Worm (Caenorhabditis elegans): ENCODE measurements around the gene F49E8.7.
A peak's percentile ranks its signal among the peaks of the same experiment; 100 is the strongest.

F49E8.7 gene

ce11 chrIV:7573944-7574343 lies 17.8 kb upstream of the F49E8.7 start (continued):
- peak; percentile 92 for TF ChIP-seq nfyb-1 (GFP tag; IDR thresholded peaks at IDR 0.05)
- TF ChIP-seq T26A5.8 (tag; optimal IDR thresholded peaks at IDR 0.05) = peak; percentile 93
- TF ChIP-seq F22D6.2 (tag; optimal IDR thresholded peaks at IDR 0.05) = peak; percentile 67
- TF ChIP-seq ztf-3 (GFP tag; optimal IDR thresholded peaks at IDR 0.05) = peak; percentile 70
- TF ChIP-seq T07F8.4 (tag; optimal IDR thresholded peaks at IDR 0.05) = peak; percentile 87
- 0 out of 2 replicates have a peak, but pooled peaks have one; percentile 26 for TF ChIP-seq K11D2.4 (GFP tag; IDR thresholded peaks at IDR 0.05)
- TF ChIP-seq D2030.7 (GFP tag; IDR thresholded peaks at IDR 0.05) = peak; percentile 87
- TF ChIP-seq ets-4 (GFP tag; optimal IDR thresholded peaks at IDR 0.05) = peak; percentile 88
- peak; percentile 85; the same call in 1 of the 2 replicates for TF ChIP-seq cebp-2 (GFP tag; IDR thresholded peaks at IDR 0.05)
- TF ChIP-seq ekl-4 (GFP tag; IDR thresholded peaks at IDR 0.05) = peak; percentile 88
- TF ChIP-seq aptf-2 (GFP tag; conservative IDR thresholded peaks at IDR 0.05) = 0 out of 2 replicates have a peak, but pooled peaks have one; percentile 66
- TF ChIP-seq hlh-26 (GFP tag; conservative IDR thresholded peaks at IDR 0.05) = 0 out of 2 replicates have a peak, but pooled peaks have one; percentile 47
- peak; percentile 95 for TF ChIP-seq B0261.1 (tag; optimal IDR thresholded peaks at IDR 0.05)
- TF ChIP-seq lin-54 (GFP tag; optimal IDR thresholded peaks at IDR 0.05) = peak; percentile 85
- peak; percentile 50; the same call in 1 of the 2 replicates for TF ChIP-seq egrh-3 (GFP tag; IDR thresholded peaks at IDR 0.05)
- peak; percentile 75 for TF ChIP-seq ccch-3 (GFP tag; optimal IDR thresholded peaks at IDR 0.05)
- TF ChIP-seq B0336.3 (GFP tag; IDR thresholded peaks at IDR 0.05) = no peak; the same call in none of the 2 replicates
- TF ChIP-seq tbx-9 (tag; optimal IDR thresholded peaks at IDR 0.05; ENCODE audit: borderline replicate concordance) = no peak
- TF ChIP-seq hsf-1 (GFP tag; IDR thresholded peaks at IDR 0.05) = peak; percentile 71
- TF ChIP-seq lsy-27 (tag; optimal IDR thresholded peaks at IDR 0.05; ENCODE audit: borderline replicate concordance, insufficient read depth) = peak; percentile 90
- TF ChIP-seq C17E4.6 (GFP tag; IDR thresholded peaks at IDR 0.05) = 0 out of 2 replicates have a peak, but pooled peaks have one; percentile 50
- TF ChIP-seq F49E8.2 (tag; optimal IDR thresholded peaks at IDR 0.05; ENCODE audit: insufficient read depth) = peak; percentile 94
- no peak for TF ChIP-seq ama-1 (optimal IDR thresholded peaks at IDR 0.05)
- TF ChIP-seq ama-1 (GFP tag; optimal IDR thresholded peaks at IDR 0.05) = peak; percentile 81 to 96
- no peak for TF ChIP-seq F55B11.4 (tag; optimal IDR thresholded peaks at IDR 0.05; ENCODE audit: borderline replicate concordance, insufficient read depth)
- peak; percentile 88 for TF ChIP-seq pbrm-1 (GFP tag; IDR thresholded peaks at IDR 0.05)
- TF ChIP-seq lin-26 (GFP tag; IDR thresholded peaks at IDR 0.05) = peak; percentile 99
- peak; percentile 97 for TF ChIP-seq ztf-25 (GFP tag; IDR thresholded peaks at IDR 0.05)
- peak; percentile 62; the same call in 1 of the 2 replicates for TF ChIP-seq Y95B8A.8 (GFP tag; IDR thresholded peaks at IDR 0.05)
- TF ChIP-seq snpc-4 (GFP tag; optimal IDR thresholded peaks at IDR 0.05) = peak; percentile 88
- TF ChIP-seq snpc-4 (tag; optimal IDR thresholded peaks at IDR 0.05) = peak; percentile 43 to 86 (median 78)
- TF ChIP-seq lsl-1 (GFP tag; optimal IDR thresholded peaks at IDR 0.05) = peak; percentile 69
- TF ChIP-seq madf-6 (GFP tag; IDR thresholded peaks at IDR 0.05) = no peak
- peak; percentile 84 for TF ChIP-seq atf-7 (tag; optimal IDR thresholded peaks at IDR 0.05)
- TF ChIP-seq F52B5.7 (tag; optimal IDR thresholded peaks at IDR 0.05) = peak; percentile 96
- TF ChIP-seq madf-8 (GFP tag; conservative IDR thresholded peaks at IDR 0.05) = peak; percentile 26; the same call in 1 of the 2 replicates
- TF ChIP-seq bed-1 (GFP tag; IDR thresholded peaks at IDR 0.05) = 0 out of 2 replicates have a peak, but pooled peaks have one; percentile 22
- peak; percentile 79 for TF ChIP-seq attf-6 (GFP tag; IDR thresholded peaks at IDR 0.05)
- TF ChIP-seq nhr-80 (tag; optimal IDR thresholded peaks at IDR 0.05) = peak; percentile 45
- 0 out of 2 replicates have a peak, but pooled peaks have one; percentile 73 for TF ChIP-seq nhr-120 (GFP tag; IDR thresholded peaks at IDR 0.05)
- TF ChIP-seq F37B4.10 (GFP tag; IDR thresholded peaks at IDR 0.05) = 0 out of 2 replicates have a peak, but pooled peaks have one; percentile 82
- 0 out of 2 replicates have a peak, but pooled peaks have one; percentile 59 for TF ChIP-seq egl-18 (GFP tag; IDR thresholded peaks at IDR 0.05)
- TF ChIP-seq rcor-1 (GFP tag; IDR thresholded peaks at IDR 0.05) = peak; percentile 86
- TF ChIP-seq chd-7 (tag; optimal IDR thresholded peaks at IDR 0.05) = peak; percentile 92
- TF ChIP-seq Y53F4B.3 (GFP tag; IDR thresholded peaks at IDR 0.05) = peak; percentile 68; the same call in 1 of the 2 replicates
- TF ChIP-seq lir-1 (GFP tag; conservative IDR thresholded peaks at IDR 0.05) = peak; percentile 38; the same call in 1 of the 2 replicates
- no peak for TF ChIP-seq unc-62 (GFP tag; optimal IDR thresholded peaks at IDR 0.05)
- peak; percentile 92 for TF ChIP-seq mes-4 (tag; optimal IDR thresholded peaks at IDR 0.05)

Data from whole organism, young adult.